Worm (Caenorhabditis elegans): ENCODE data around the gene ZK673.4.

DNA sequence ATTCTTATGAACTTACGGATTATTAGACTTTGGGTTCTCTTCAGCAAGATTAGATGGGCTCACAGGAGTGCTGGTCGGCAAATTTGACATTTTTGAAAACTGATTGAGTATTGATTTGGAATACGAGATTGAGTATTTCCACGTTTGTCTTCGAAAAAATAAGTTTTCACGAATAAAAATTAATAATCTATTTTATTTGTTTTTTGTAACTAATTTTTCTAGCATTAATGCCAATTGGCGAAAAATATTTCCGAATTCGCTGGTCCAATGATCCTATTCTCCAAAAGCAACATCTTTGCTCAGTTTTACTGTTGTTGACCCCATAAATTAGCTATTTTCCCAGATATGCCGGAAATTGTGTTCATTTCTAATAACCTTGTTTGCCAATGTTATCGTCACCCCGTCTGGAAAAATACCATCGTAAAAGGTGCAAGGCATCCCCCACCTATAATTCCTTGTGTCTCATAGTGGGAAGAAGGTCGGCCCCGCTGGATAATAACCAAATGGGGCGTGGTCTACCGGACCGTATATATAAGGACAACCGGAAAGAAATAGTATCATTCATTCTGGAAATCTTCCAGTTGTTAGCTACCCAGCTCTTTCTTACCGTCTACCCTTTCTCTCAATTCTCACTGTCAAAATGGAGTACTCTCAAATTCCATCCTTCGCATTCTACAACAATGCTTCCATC is 11.7 kb downstream of the ZK673.4 start, which contains the start of the genes ZK673.6 and sdz-37:
- TF ChIP-seq T26A8.4 (GFP tag; IDR thresholded peaks at IDR 0.05) (no peak), ceh-82 (tag; optimal IDR thresholded peaks at IDR 0.05) (no peak), nhr-41 (GFP tag; IDR thresholded peaks at IDR 0.05) (no peak), daf-12 (tag; optimal IDR thresholded peaks at IDR 0.05) (no peak), R02D3.7 (tag; optimal IDR thresholded peaks at IDR 0.05) (no peak), pqm-1 (tag; optimal IDR thresholded peaks at IDR 0.05) (no peak)
